Fruit fly (Drosophila melanogaster): Measurements from ENCODE around the gene CG46511.
"Not testable (repeated sequence)": the region's sequence is repeated elsewhere in the genome, so short reads cannot be mapped to it uniquely, and the experiment has no call there.

Gene CG46511

DNA sequence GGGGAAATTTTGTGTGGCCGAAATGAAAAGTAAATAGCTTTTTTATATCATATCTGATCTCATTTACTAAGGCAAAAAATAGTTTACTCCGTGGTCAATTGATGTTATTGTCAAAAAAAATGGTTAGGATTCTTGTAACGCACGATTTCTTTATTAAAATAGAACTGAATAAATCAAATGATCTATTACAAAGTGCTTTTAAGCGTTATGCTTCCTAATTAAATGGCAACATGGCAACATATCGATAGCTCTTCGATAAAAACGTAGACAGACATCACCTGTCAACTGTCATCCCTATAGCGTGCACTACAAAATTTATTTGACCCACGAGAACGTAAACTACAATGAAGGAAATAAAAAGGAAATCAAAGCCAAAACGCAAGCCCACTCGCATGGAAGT is at the start of gene CG46511:
Gene CG46511, plus strand, starts transcription at position 301 of the 400 bp plus-strand sequence.
- TF ChIP-seq CG17801 (GFP tag; optimal IDR thresholded peaks at IDR 0.05; ENCODE audit: partially characterized antibody), result not testable (repeated sequence)

- TF ChIP-seq CG17801 (GFP tag; optimal IDR thresholded peaks at IDR 0.05; ENCODE audit: partially characterized antibody), result not testable (repeated sequence)
These were observed 39.5 kb upstream of the CG46511 start, which contains the start of gene CG40813 for dm6 chrX:22142758-22143157. TSS of gene CG40813 (plus strand) at chrX:22143058.

- TF ChIP-seq CG17801 (GFP tag; optimal IDR thresholded peaks at IDR 0.05; ENCODE audit: partially characterized antibody), result not testable (repeated sequence)
These were observed 34.8 kb upstream of the CG46511 start, which contains the start of gene CG46504 for dm6 chrX:22147489-22147888. TSS of gene CG46504 (plus strand) at chrX:22147789.

dm6 chrX:22152542-22152941 is 29.8 kb upstream of the CG46511 start, which contains the start of gene CG46505:
TSS of gene CG46505 (plus strand) at chrX:22152842.
- not testable (repeated sequence) for TF ChIP-seq CG17801 (GFP tag; optimal IDR thresholded peaks at IDR 0.05; ENCODE audit: partially characterized antibody)

DNA sequence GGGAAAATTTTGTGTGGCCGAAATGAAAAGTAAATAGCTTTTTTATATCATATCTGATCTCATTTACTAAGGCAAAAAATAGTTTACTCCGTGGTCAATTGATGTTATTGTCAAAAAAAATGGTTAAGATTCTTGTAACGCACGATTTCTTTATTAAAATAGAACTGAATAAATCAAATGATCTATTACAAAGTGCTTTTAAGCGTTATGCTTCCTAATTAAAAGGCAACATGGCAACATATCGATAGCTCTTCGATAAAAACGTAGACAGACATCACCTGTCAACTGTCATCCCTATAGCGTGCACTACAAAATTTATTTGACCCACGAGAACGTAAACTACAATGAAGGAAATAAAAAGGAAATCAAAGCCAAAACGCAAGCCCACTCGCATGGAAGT is 24.7 kb upstream of the CG46511 start, which contains the start of gene CG46506:
Gene CG46506, plus strand, starts transcription at position 301 of the 400 bp plus-strand sequence.
- TF ChIP-seq CG17801 (GFP tag; optimal IDR thresholded peaks at IDR 0.05; ENCODE audit: partially characterized antibody), result not testable (repeated sequence)

DNA sequence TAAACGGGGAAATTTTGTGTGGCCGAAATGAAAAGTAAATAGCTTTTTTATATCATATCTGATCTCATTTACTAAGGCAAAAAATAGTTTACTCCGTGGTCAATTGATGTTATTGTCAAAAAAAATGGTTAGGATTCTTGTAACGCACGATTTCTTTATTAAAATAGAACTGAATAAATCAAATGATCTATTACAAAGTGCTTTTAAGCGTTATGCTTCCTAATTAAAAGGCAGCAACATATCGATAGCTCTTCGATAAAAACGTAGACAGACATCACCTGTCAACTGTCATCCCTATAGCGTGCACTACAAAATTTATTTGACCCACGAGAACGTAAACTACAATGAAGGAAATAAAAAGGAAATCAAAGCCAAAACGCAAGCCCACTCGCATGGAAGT is 19.7 kb upstream of the CG46511 start, which contains the start of gene CG46507:
Gene CG46507, plus strand, starts transcription at position 301 of the 400 bp plus-strand sequence.
- not testable (repeated sequence) for TF ChIP-seq CG17801 (GFP tag; optimal IDR thresholded peaks at IDR 0.05; ENCODE audit: partially characterized antibody)

DNA sequence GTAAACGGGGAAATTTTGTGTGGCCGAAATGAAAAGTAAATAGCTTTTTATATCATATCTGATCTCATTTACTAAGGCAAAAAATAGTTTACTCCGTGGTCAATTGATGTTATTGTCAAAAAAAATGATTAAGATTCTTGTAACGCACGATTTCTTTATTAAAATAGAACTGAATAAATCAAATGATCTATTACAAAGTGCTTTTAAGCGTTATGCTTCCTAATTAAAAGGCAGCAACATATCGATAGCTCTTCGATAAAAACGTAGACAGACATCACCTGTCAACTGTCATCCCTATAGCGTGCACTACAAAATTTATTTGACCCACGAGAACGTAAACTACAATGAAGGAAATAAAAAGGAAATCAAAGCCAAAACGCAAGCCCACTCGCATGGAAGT is 14.9 kb upstream of the CG46511 start, which contains the start of gene CG46508:
Gene CG46508, plus strand, starts transcription at position 301 of the 400 bp plus-strand sequence.
- TF ChIP-seq CG17801 (GFP tag; optimal IDR thresholded peaks at IDR 0.05; ENCODE audit: partially characterized antibody), result not testable (repeated sequence)

- TF ChIP-seq CG17801 (GFP tag; optimal IDR thresholded peaks at IDR 0.05; ENCODE audit: partially characterized antibody), result not testable (repeated sequence)
These were observed 10.0 kb upstream of the CG46511 start, which contains the start of gene CG46509 for dm6 chrX:22172341-22172740. TSS of gene CG46509 (plus strand) at chrX:22172641.

dm6 chrX:22177205-22177604 is 5.1 kb upstream of the CG46511 start, which contains the start of gene CG46510:
TSS of gene CG46510 (plus strand) at chrX:22177505.
- not testable (repeated sequence) for TF ChIP-seq CG17801 (GFP tag; optimal IDR thresholded peaks at IDR 0.05; ENCODE audit: partially characterized antibody)

DNA sequence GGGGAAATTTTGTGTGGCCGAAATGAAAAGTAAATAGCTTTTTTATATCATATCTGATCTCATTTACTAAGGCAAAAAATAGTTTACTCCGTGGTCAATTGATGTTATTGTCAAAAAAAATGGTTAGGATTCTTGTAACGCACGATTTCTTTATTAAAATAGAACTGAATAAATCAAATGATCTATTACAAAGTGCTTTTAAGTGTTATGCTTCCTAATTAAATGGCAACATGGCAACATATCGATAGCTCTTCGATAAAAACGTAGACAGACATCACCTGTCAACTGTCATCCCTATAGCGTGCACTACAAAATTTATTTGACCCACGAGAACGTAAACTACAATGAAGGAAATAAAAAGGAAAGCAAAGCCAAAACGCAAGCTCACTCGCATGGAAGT is 4.8 kb downstream of the CG46511 start, which contains the start of gene CG46512:
Gene CG46512, plus strand, starts transcription at position 301 of the 400 bp plus-strand sequence.
- not testable (repeated sequence) for TF ChIP-seq CG17801 (GFP tag; optimal IDR thresholded peaks at IDR 0.05; ENCODE audit: partially characterized antibody)

DNA sequence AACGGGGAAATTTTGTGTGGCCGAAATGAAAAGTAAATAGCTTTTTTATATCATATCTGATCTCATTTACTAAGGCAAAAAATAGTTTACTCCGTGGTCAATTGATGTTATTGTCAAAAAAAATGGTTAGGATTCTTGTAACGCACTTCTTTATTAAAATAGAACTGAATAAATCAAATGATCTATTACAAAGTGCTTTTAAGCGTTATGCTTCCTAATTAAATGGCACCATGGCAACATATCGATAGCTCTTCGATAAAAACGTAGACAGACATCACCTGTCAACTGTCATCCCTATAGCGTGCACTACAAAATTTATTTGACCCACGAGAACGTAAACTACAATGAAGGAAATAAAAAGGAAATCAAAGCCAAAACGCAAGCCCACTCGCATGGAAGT is 9.7 kb downstream of the CG46511 start, which contains the start of gene CG46513:
Gene CG46513, plus strand, starts transcription at position 301 of the 400 bp plus-strand sequence.
- TF ChIP-seq CG17801 (GFP tag; optimal IDR thresholded peaks at IDR 0.05; ENCODE audit: partially characterized antibody), result not testable (repeated sequence)

DNA sequence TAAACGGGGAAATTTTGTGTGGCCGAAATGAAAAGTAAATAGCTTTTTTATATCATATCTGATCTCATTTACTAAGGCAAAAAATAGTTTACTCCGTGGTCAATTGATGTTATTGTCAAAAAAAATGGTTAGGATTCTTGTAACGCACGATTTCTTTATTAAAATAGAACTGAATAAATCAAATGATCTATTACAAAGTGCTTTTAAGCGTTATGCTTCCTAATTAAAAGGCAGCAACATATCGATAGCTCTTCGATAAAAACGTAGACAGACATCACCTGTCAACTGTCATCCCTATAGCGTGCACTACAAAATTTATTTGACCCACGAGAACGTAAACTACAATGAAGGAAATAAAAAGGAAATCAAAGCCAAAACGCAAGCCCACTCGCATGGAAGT is 14.6 kb downstream of the CG46511 start, which contains the start of gene CG46514:
Gene CG46514, plus strand, starts transcription at position 301 of the 400 bp plus-strand sequence.
- not testable (repeated sequence) for TF ChIP-seq CG17801 (GFP tag; optimal IDR thresholded peaks at IDR 0.05; ENCODE audit: partially characterized antibody)

dm6 chrX:22201883-22202282 is 19.6 kb downstream of the CG46511 start, which contains the start of gene CG46515:
TSS of gene CG46515 (plus strand) at chrX:22202183.
- TF ChIP-seq CG17801 (GFP tag; optimal IDR thresholded peaks at IDR 0.05; ENCODE audit: partially characterized antibody), result not testable (repeated sequence)

DNA sequence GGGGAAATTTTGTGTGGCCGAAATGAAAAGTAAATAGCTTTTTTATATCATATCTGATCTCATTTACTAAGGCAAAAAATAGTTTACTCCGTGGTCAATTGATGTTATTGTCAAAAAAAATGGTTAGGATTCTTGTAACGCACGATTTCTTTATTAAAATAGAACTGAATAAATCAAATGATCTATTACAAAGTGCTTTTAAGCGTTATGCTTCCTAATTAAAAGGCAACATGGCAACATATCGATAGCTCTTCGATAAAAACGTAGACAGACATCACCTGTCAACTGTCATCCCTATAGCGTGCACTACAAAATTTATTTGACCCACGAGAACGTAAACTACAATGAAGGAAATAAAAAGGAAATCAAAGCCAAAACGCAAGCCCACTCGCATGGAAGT is 29.7 kb downstream of the CG46511 start, which contains the start of gene CG46516:
Gene CG46516, plus strand, starts transcription at position 301 of the 400 bp plus-strand sequence.
- not testable (repeated sequence) for TF ChIP-seq CG17801 (GFP tag; optimal IDR thresholded peaks at IDR 0.05; ENCODE audit: partially characterized antibody)

- not testable (repeated sequence) for TF ChIP-seq CG17801 (GFP tag; optimal IDR thresholded peaks at IDR 0.05; ENCODE audit: partially characterized antibody)
These were observed 34.8 kb downstream of the CG46511 start, which contains the start of gene CG46517 for dm6 chrX:22217079-22217478. TSS of gene CG46517 (plus strand) at chrX:22217379.

- TF ChIP-seq CG17801 (GFP tag; optimal IDR thresholded peaks at IDR 0.05; ENCODE audit: partially characterized antibody), result not testable (repeated sequence)
These were observed 44.0 kb downstream of the CG46511 start, which contains the start of gene CG46518 for dm6 chrX:22226273-22226672. TSS of gene CG46518 (plus strand) at chrX:22226573.

Measured in ovary, adult (tissue).